Worm (Caenorhabditis elegans): Measurements from ENCODE around the gene str-83.

- no peak for TF ChIP-seq lin-13 (GFP tag; optimal IDR thresholded peaks at IDR 0.05)
- TF ChIP-seq elt-2 (tag; optimal IDR thresholded peaks at IDR 0.05) = no peak
- TF ChIP-seq unc-62 (GFP tag; optimal IDR thresholded peaks at IDR 0.05) = no peak
- TF ChIP-seq nhr-76 (tag; optimal IDR thresholded peaks at IDR 0.05) = no peak
- TF ChIP-seq pqm-1 (tag; optimal IDR thresholded peaks at IDR 0.05) = no peak
- no peak for TF ChIP-seq nhr-20 (tag; optimal IDR thresholded peaks at IDR 0.05)
- no peak for TF ChIP-seq lsy-2 (tag; optimal IDR thresholded peaks at IDR 0.05)
- TF ChIP-seq efl-1 (optimal IDR thresholded peaks at IDR 0.05) = no peak
- TF ChIP-seq efl-1 (GFP tag; optimal IDR thresholded peaks at IDR 0.05 in 1 of 2) = no peak
- no peak for TF ChIP-seq alr-1 (tag; optimal IDR thresholded peaks at IDR 0.05; ENCODE audit: borderline replicate concordance)
- no peak for TF ChIP-seq ceh-82 (tag; optimal IDR thresholded peaks at IDR 0.05)
- TF ChIP-seq fos-1 (tag; optimal IDR thresholded peaks at IDR 0.05) = no peak
- no peak for TF ChIP-seq pax-3 (tag; optimal IDR thresholded peaks at IDR 0.05)
- no peak for TF ChIP-seq grh-1 (GFP tag; IDR thresholded peaks at IDR 0.05)
- no peak for TF ChIP-seq ama-1 (optimal IDR thresholded peaks at IDR 0.05)
These were observed 18.8 kb downstream of the str-83 start, which contains the start of gene srx-62 for ce11 chrV:3995838-3996237.

Measured in whole organism, L1 larva.